Worm (Caenorhabditis elegans) whole organism, L4/young adult: ENCODE results near the gene K08D8.2.

Experiments
- W03F9.2 ChIP-seq: fragments of 150-350 bp; optimal IDR thresholded peaks from 2 replicates; lab custom pipeline; 2014; ENCODE audit warnings: missing biosample characterization, missing genetic modification characterization
- dao-5 ChIP-seq: sonication (generic microtip); optimal IDR thresholded peaks from 2 replicates; lab custom pipeline; 2016; ENCODE audit warnings: missing genotype, missing genetic modification characterization, moderate library complexity, missing compliant biosample characterization
- him-1 ChIP-seq: sonication (generic microtip); optimal IDR thresholded peaks from 2 replicates; lab custom pipeline; 2016; ENCODE audit warnings: missing genotype, missing genetic modification reagents, missing genetic modification characterization, missing compliant biosample characterization

DNA sequence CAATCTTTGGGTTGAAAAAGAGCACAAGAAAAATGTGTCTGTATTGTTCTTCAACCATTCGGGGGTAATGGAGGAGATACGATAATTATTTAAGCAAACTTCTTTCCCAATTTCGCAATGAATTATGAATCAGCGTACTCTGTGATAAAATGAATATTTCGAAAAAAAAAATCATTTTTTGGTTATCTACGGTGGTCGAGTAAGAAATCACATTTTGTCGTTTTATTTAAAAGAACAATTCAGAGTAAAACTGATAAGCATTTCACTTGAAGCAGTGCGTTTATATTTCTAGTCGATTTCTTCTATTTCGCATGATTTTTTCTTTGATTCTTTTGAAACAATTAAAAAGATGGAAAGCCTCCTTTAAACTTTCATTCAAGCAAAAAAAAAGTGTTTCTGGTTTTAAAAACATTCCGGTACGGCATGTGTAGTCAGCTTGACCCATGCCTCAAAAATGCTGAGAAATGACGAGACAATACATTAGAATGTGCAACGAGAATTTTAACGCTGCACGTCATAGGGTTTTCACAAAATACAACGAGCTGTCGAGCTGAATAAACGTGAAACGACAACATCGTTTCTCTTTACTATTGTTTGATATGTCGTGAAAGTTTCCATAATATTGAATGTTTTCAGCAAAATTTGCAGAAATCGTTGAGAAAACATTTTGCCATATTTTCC, at the start of gene K08D8.2:
- no peak for TF ChIP-seq him-1 (tag; lab: Kevin White, UChicago)
- TF ChIP-seq W03F9.2 (tag; lab: Kevin White, UChicago): no peak
- no peak for TF ChIP-seq dao-5 (tag; lab: Kevin White, UChicago)
